Worm (Caenorhabditis elegans): ENCODE data around the gene ZC443.1.

DNA sequence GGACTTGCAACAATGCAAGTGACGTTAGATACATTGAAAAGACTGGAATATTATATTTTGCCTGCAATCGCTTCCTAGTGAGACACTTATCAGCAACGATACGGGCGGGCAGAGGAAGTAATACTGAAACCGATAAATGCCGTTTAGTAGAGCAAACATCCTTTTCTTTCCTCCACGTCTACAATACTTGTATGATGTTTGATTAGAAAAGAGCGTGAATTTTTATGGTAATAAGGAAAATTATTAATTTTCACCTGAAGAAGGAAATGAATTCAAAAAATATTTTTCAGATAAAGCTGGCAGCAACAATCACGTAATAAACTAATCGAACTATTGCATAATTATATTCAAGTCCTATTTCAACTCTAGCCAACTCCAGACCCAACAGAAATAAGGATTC lies 44.9 kb upstream of the ZC443.1 start, which contains the start of gene C44H9.7:
- TF ChIP-seq jun-1 (tag; optimal IDR thresholded peaks at IDR 0.05) (no peak), Y116A8C.19 (tag; optimal IDR thresholded peaks at IDR 0.05; ENCODE audit: borderline replicate concordance) (no peak), unc-62 (GFP tag; optimal IDR thresholded peaks at IDR 0.05) (no peak), blmp-1 (tag; optimal IDR thresholded peaks at IDR 0.05) (no peak), snpc-4 (tag; optimal IDR thresholded peaks at IDR 0.05) (no peak)
